Worm (Caenorhabditis elegans): Measurements from ENCODE around the gene spp-27.
"Not testable (repeated sequence)": the region's sequence is repeated elsewhere in the genome, so short reads cannot be mapped to it uniquely, and the experiment has no call there.

spp-27 gene

ce11 chrV:6557035-6557434 is at the start of gene spp-27:
TSS of gene spp-27 (minus strand) at chrV:6557135.
- TF ChIP-seq flt-1 (GFP tag; IDR thresholded peaks at IDR 0.05) (no peak), klf-2 (GFP tag; conservative IDR thresholded peaks at IDR 0.05) (no peak), cog-1 (tag; optimal IDR thresholded peaks at IDR 0.05) (no peak), ztf-29 (GFP tag; IDR thresholded peaks at IDR 0.05) (no peak), ztf-23 (GFP tag; IDR thresholded peaks at IDR 0.05) (no peak), T22C8.4 (GFP tag; IDR thresholded peaks at IDR 0.05) (no peak), med-1 (GFP tag; optimal IDR thresholded peaks at IDR 0.05; ENCODE audit: insufficient read depth) (no peak), tab-1 (GFP tag; IDR thresholded peaks at IDR 0.05) (no peak), ref-1 (GFP tag; conservative IDR thresholded peaks at IDR 0.05) (no peak)

ce11 chrV:6606197-6606596 is 49.3 kb upstream of the spp-27 start:
- no peak for TF ChIP-seq flt-1 (GFP tag; IDR thresholded peaks at IDR 0.05)
- TF ChIP-seq ztf-23 (GFP tag; IDR thresholded peaks at IDR 0.05) = no peak
- TF ChIP-seq tab-1 (GFP tag; IDR thresholded peaks at IDR 0.05) = no peak
- TF ChIP-seq ref-1 (GFP tag; conservative IDR thresholded peaks at IDR 0.05) = no peak
- TF ChIP-seq klf-2 (GFP tag; conservative IDR thresholded peaks at IDR 0.05) = no peak
- no peak for TF ChIP-seq ztf-29 (GFP tag; IDR thresholded peaks at IDR 0.05)
- no peak for TF ChIP-seq med-1 (GFP tag; optimal IDR thresholded peaks at IDR 0.05; ENCODE audit: insufficient read depth)
- TF ChIP-seq T22C8.4 (GFP tag; IDR thresholded peaks at IDR 0.05) = no peak
- TF ChIP-seq cog-1 (tag; optimal IDR thresholded peaks at IDR 0.05) = no peak

- TF ChIP-seq ztf-23 (GFP tag; IDR thresholded peaks at IDR 0.05) (no peak), flt-1 (GFP tag; IDR thresholded peaks at IDR 0.05) (no peak), tab-1 (GFP tag; IDR thresholded peaks at IDR 0.05) (no peak), cog-1 (tag; optimal IDR thresholded peaks at IDR 0.05) (no peak), ztf-29 (GFP tag; IDR thresholded peaks at IDR 0.05) (no peak), ref-1 (GFP tag; conservative IDR thresholded peaks at IDR 0.05) (no peak), klf-2 (GFP tag; conservative IDR thresholded peaks at IDR 0.05) (no peak), med-1 (GFP tag; optimal IDR thresholded peaks at IDR 0.05; ENCODE audit: insufficient read depth) (no peak), T22C8.4 (GFP tag; IDR thresholded peaks at IDR 0.05) (no peak)
Measured at ce11 chrV:6605275-6605674, 48.3 kb upstream of the spp-27 start, which contains the start of gene ZK1055.7. TSS of gene ZK1055.7 (minus strand) at chrV:6605375.

DNA sequence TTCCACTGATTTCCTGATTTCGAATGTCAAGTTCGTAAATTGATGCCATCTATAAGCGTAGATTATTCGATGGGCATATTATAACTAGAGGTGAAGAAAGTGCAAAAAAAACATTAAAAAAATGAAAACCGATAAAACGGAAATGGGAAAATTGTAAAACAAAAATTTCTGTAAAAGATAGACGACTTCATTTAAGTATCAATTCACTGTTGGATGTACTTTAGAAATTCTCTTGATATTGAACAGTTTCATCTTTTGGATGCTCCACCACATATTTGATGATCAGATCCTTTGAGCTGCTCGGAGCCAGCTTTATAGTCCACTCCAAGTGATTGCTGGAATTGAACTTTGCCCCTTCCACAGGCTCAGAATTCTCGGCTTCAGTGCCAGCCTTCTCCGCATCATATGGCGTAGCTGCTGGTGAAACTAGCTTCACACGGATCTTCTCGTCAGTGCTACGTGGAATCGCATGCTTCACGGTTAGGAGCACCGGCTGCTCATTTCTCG is 45.7 kb upstream of the spp-27 start, which contains the start of gene ZK1055.6:
ZK1055.6 (minus strand) TSS at position 51 of the 507 bp plus-strand sequence.
- TF ChIP-seq tab-1 (GFP tag; IDR thresholded peaks at IDR 0.05) = no peak
- TF ChIP-seq cog-1 (tag; optimal IDR thresholded peaks at IDR 0.05) = no peak

- TF ChIP-seq med-1 (GFP tag; optimal IDR thresholded peaks at IDR 0.05; ENCODE audit: insufficient read depth) (no peak), ztf-23 (GFP tag; IDR thresholded peaks at IDR 0.05) (no peak), ref-1 (GFP tag; conservative IDR thresholded peaks at IDR 0.05) (no peak)
Measured at ce11 chrV:6593700-6594244, 36.8 kb upstream of the spp-27 start, which contains the start of gene hcp-1. TSS of gene hcp-1 (plus strand) at chrV:6594194.

DNA sequence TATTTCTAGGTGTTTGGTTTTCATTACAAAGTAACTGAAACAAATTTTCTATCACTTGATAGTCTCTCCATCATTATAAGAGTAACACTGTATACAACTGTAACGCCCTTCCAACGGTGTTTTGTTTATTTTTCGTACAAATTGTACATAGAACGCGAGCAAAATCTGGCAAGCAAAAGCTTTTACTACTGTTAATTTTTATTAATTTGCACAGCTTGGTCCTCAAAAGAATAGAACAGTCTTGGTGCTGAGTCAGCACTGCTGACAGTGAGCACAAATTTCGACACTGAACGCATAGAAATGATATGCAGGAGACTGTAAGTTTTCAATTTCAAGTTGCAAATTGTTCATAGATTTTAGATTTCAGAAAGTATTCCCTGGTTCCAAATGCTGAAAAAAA is 33.3 kb upstream of the spp-27 start, which contains the start of gene ZK1055.2:
ZK1055.2 (plus strand) TSS at position 301 of the 400 bp plus-strand sequence.
- no peak for TF ChIP-seq flt-1 (GFP tag; IDR thresholded peaks at IDR 0.05)
- TF ChIP-seq ztf-29 (GFP tag; IDR thresholded peaks at IDR 0.05) = no peak
- no peak for TF ChIP-seq ztf-23 (GFP tag; IDR thresholded peaks at IDR 0.05)
- TF ChIP-seq klf-2 (GFP tag; conservative IDR thresholded peaks at IDR 0.05) = no peak
- TF ChIP-seq cog-1 (tag; optimal IDR thresholded peaks at IDR 0.05) = no peak
- TF ChIP-seq T22C8.4 (GFP tag; IDR thresholded peaks at IDR 0.05) = no peak
- no peak for TF ChIP-seq med-1 (GFP tag; optimal IDR thresholded peaks at IDR 0.05; ENCODE audit: insufficient read depth)
- no peak for TF ChIP-seq ref-1 (GFP tag; conservative IDR thresholded peaks at IDR 0.05)
- TF ChIP-seq tab-1 (GFP tag; IDR thresholded peaks at IDR 0.05) = no peak

DNA sequence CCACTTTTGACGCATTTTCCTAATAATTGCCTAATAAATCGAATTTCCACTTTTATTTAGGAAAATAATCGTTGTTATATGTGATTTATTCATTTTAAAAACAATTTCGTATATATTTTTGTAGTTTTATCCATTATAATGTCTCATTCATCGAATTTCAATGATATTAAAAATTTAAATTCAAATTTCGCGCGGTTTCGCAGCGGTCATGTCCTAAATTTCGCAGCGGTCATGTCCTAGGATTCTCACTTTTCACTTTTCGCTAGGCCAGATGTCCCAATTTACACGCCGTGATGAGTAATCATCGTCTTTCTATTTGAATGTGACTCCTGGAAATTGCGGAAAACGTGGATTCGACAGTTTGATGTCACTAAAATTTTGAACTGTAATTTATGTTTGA is 24.8 kb upstream of the spp-27 start, which contains the start of gene ZK1055.4:
ZK1055.4 (plus strand) TSS at position 301 of the 400 bp plus-strand sequence.
- not testable (repeated sequence) for TF ChIP-seq ztf-29, ztf-23, tab-1 (GFP tag; IDR thresholded peaks at IDR 0.05)

ce11 chrV:6579992-6580391 is 23.1 kb upstream of the spp-27 start, which contains the start of gene EGAP9.3:
TSS of gene EGAP9.3 (minus strand) at chrV:6580122.
- no peak for TF ChIP-seq ref-1 (GFP tag; conservative IDR thresholded peaks at IDR 0.05)
- no peak for TF ChIP-seq tab-1 (GFP tag; IDR thresholded peaks at IDR 0.05)
- TF ChIP-seq T22C8.4 (GFP tag; IDR thresholded peaks at IDR 0.05) = no peak
- no peak for TF ChIP-seq ztf-29 (GFP tag; IDR thresholded peaks at IDR 0.05)
- no peak for TF ChIP-seq ztf-23 (GFP tag; IDR thresholded peaks at IDR 0.05)
- TF ChIP-seq med-1 (GFP tag; optimal IDR thresholded peaks at IDR 0.05; ENCODE audit: insufficient read depth) = no peak
- no peak for TF ChIP-seq cog-1 (tag; optimal IDR thresholded peaks at IDR 0.05)
- TF ChIP-seq klf-2 (GFP tag; conservative IDR thresholded peaks at IDR 0.05) = no peak
- no peak for TF ChIP-seq flt-1 (GFP tag; IDR thresholded peaks at IDR 0.05)

DNA sequence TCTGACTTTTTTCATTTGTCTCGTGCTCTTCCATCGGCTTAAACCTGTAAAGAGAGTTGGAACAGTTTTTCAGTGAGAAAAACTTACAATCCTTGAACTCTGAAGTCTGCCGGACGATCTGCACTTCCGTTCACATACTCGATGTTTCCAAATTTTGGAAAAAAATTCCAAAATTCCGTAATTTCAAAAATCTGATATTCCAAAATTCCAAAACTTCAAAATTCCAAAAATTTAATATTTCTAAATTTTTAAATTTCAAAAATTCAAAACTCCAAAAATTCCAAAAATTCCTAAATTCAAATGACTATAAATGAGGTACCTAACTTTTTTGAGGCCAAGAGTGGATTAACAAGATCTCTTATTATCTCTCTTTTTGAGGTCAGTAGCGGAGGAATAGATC is 19.6 kb upstream of the spp-27 start, which contains the start of gene EGAP9.4:
EGAP9.4 (plus strand) TSS at position 301 of the 400 bp plus-strand sequence.
- TF ChIP-seq klf-2 (GFP tag; conservative IDR thresholded peaks at IDR 0.05) = no peak
- TF ChIP-seq ref-1 (GFP tag; conservative IDR thresholded peaks at IDR 0.05) = no peak
- no peak for TF ChIP-seq ztf-23 (GFP tag; IDR thresholded peaks at IDR 0.05)
- no peak for TF ChIP-seq ztf-29 (GFP tag; IDR thresholded peaks at IDR 0.05)
- TF ChIP-seq cog-1 (tag; optimal IDR thresholded peaks at IDR 0.05) = no peak
- TF ChIP-seq flt-1 (GFP tag; IDR thresholded peaks at IDR 0.05) = no peak
- no peak for TF ChIP-seq T22C8.4 (GFP tag; IDR thresholded peaks at IDR 0.05)
- no peak for TF ChIP-seq tab-1 (GFP tag; IDR thresholded peaks at IDR 0.05)
- no peak for TF ChIP-seq med-1 (GFP tag; optimal IDR thresholded peaks at IDR 0.05; ENCODE audit: insufficient read depth)

All from whole organism, midembryonic.